Worm (Caenorhabditis elegans) whole organism, L2 larva: ENCODE data around the gene T24A6.16.

Experiments
- C34F6.9 ChIP-seq: fragments of 150-350 bp; optimal IDR thresholded peaks from 2 replicates; lab custom pipeline; 2014; ENCODE audit warnings: missing biosample characterization, missing genetic modification characterization
- F13H6.1 ChIP-seq: sonication (generic microtip); optimal IDR thresholded peaks from 2 replicates; lab custom pipeline; 2016; ENCODE audit warnings: missing genetic modification characterization, missing compliant biosample characterization
- R02D3.7 ChIP-seq: fragments of 150-350 bp; optimal IDR thresholded peaks from 2 replicates; lab custom pipeline; 2014; ENCODE audit warnings: missing biosample characterization, missing genetic modification characterization
- Y55F3AM.14 ChIP-seq: fragments of 200-800 bp; sonication (Bioruptor generic); optimal IDR thresholded peaks from 2 replicates; lab custom pipeline; 2018; ENCODE audit warnings: mild to moderate bottlenecking, missing genetic modification characterization, missing compliant biosample characterization
- ZK546.5 ChIP-seq: sonication (generic microtip); optimal IDR thresholded peaks from 2 replicates; lab custom pipeline; 2017; ENCODE audit warnings: missing biosample characterization, missing genetic modification characterization
- alr-1 ChIP-seq: fragments of 150-350 bp; optimal IDR thresholded peaks from 2 replicates; lab custom pipeline; 2014; ENCODE audit warnings: missing biosample characterization, missing genetic modification characterization
- ama-1 ChIP-seq: fragments of 150-350 bp; optimal IDR thresholded peaks from 2 replicates; lab custom pipeline; 2018; ENCODE audit warnings: inconsistent platforms
- ceh-16 ChIP-seq: fragments of 150-350 bp; optimal IDR thresholded peaks from 2 replicates; lab custom pipeline; 2014; ENCODE audit warnings: missing biosample characterization, missing genetic modification characterization
- ceh-82 ChIP-seq: fragments of 150-350 bp; optimal IDR thresholded peaks from 2 replicates; lab custom pipeline; 2014; ENCODE audit warnings: missing biosample characterization, missing genetic modification characterization
- crh-2 ChIP-seq: sonication (generic microtip); optimal IDR thresholded peaks from 2 replicates; lab custom pipeline; 2017; ENCODE audit warnings: missing biosample characterization, missing genetic modification characterization
- dmd-4 ChIP-seq: sonication (generic microtip); optimal IDR thresholded peaks from 2 replicates; lab custom pipeline; 2017; ENCODE audit warnings: missing biosample characterization, missing genetic modification characterization
- egl-27 ChIP-seq: sonication (generic microtip); optimal IDR thresholded peaks from 3 replicates; lab custom pipeline; 2017; ENCODE audit warnings: missing biosample characterization, missing genetic modification reagents, missing genetic modification characterization
- elt-1 ChIP-seq: fragments of 150-350 bp; optimal IDR thresholded peaks from 2 replicates; lab custom pipeline; 2014; ENCODE audit warnings: missing biosample characterization, missing genetic modification characterization
- fos-1 ChIP-seq: fragments of 150-350 bp; optimal IDR thresholded peaks from 2 replicates; lab custom pipeline; 2014; ENCODE audit warnings: missing biosample characterization, missing genetic modification characterization
- gmeb-1 ChIP-seq: fragments of 150-350 bp; optimal IDR thresholded peaks from 2 replicates; lab custom pipeline; 2014; ENCODE audit warnings: missing biosample characterization, missing genetic modification characterization
- lin-11 ChIP-seq: fragments of 150-350 bp; sonication (generic microtip); optimal IDR thresholded peaks from 2 replicates; lab custom pipeline; 2014; ENCODE audit warnings: missing biosample characterization, missing genetic modification characterization, inconsistent platforms, mixed read lengths
- lin-13 ChIP-seq: fragments of 150-350 bp; optimal IDR thresholded peaks from 2 replicates; lab custom pipeline; 2014; ENCODE audit warnings: missing biosample characterization, missing genetic modification reagents, missing genetic modification characterization
- lin-39 ChIP-seq: fragments of 150-350 bp; optimal IDR thresholded peaks from 2 replicates; lab custom pipeline; 2014; ENCODE audit warnings: missing biosample characterization, missing genetic modification reagents, missing genetic modification characterization
- lsy-2 ChIP-seq, 2 experiments: fragments of 150-350 bp in 1 of 2; sonication (generic microtip) in 1 of 2; optimal IDR thresholded peaks; 2 replicates each; lab custom pipeline; 2014 to 2017; ENCODE audit warnings: missing biosample characterization in 2 of 2, missing genetic modification characterization in 2 of 2
- mab-5 ChIP-seq: fragments of 150-350 bp; optimal IDR thresholded peaks from 2 replicates; lab custom pipeline; 2014; ENCODE audit warnings: missing biosample characterization, missing genetic modification characterization
- mbf-1 ChIP-seq: sonication (generic microtip); optimal IDR thresholded peaks from 2 replicates; lab custom pipeline; 2017; ENCODE audit warnings: missing biosample characterization, missing genetic modification characterization
- mdl-1 ChIP-seq, 2 experiments: fragments of 150-350 bp in 1 of 2; sonication (generic microtip) in 1 of 2; optimal IDR thresholded peaks; 2 replicates each; lab custom pipeline; 2017; ENCODE audit warnings: missing biosample characterization in 2 of 2, missing genetic modification characterization in 2 of 2
- nhr-10 ChIP-seq: sonication (generic microtip); optimal IDR thresholded peaks from 2 replicates; lab custom pipeline; 2017; ENCODE audit warnings: missing biosample characterization, missing genetic modification characterization
- nhr-11 ChIP-seq: fragments of 150-350 bp; optimal IDR thresholded peaks from 2 replicates; lab custom pipeline; 2014; ENCODE audit warnings: missing biosample characterization, missing genetic modification characterization
- nhr-12 ChIP-seq: fragments of 150-350 bp; optimal IDR thresholded peaks from 2 replicates; lab custom pipeline; 2014; ENCODE audit warnings: missing biosample characterization, missing genetic modification characterization
- nhr-129 ChIP-seq: fragments of 150-350 bp; optimal IDR thresholded peaks from 2 replicates; lab custom pipeline; 2014; ENCODE audit warnings: missing biosample characterization, missing genetic modification characterization
- nhr-21 ChIP-seq: fragments of 150-350 bp; optimal IDR thresholded peaks from 2 replicates; lab custom pipeline; 2014; ENCODE audit warnings: missing biosample characterization, missing genetic modification characterization
- nhr-23 ChIP-seq: fragments of 150-350 bp; optimal IDR thresholded peaks from 2 replicates; lab custom pipeline; 2014; ENCODE audit warnings: missing biosample characterization, missing genetic modification reagents, missing genetic modification characterization
- nhr-237 ChIP-seq: fragments of 150-350 bp; optimal IDR thresholded peaks from 2 replicates; lab custom pipeline; 2014; ENCODE audit warnings: missing biosample characterization, missing genetic modification characterization
- nhr-6 ChIP-seq: fragments of 150-350 bp; optimal IDR thresholded peaks from 2 replicates; lab custom pipeline; 2014; ENCODE audit warnings: missing biosample characterization, missing genetic modification characterization
- nhr-77 ChIP-seq: fragments of 150-350 bp; optimal IDR thresholded peaks from 2 replicates; lab custom pipeline; 2014; ENCODE audit warnings: missing biosample characterization, missing genetic modification characterization
- peb-1 ChIP-seq: fragments of 150-350 bp; optimal IDR thresholded peaks from 2 replicates; lab custom pipeline; 2014; ENCODE audit warnings: missing biosample characterization, missing genetic modification characterization
- sem-4 ChIP-seq: fragments of 150-350 bp; optimal IDR thresholded peaks from 2 replicates; lab custom pipeline; 2014; ENCODE audit warnings: missing biosample characterization, missing genetic modification reagents, missing genetic modification characterization
- skn-1 ChIP-seq: sonication (generic microtip); optimal IDR thresholded peaks from 2 replicates; lab custom pipeline; 2017; ENCODE audit warnings: missing biosample characterization, missing genetic modification characterization
- sma-9 ChIP-seq, 2 experiments: fragments of 150-350 bp in 1 of 2; sonication (generic microtip) in 1 of 2; optimal IDR thresholded peaks; 2 replicates each; lab custom pipeline; 2014 to 2016; ENCODE audit warnings: missing genetic modification characterization in 2 of 2, mild to moderate bottlenecking in 1 of 2, missing biosample characterization in 1 of 2, missing compliant biosample characterization in 1 of 2, missing genetic modification reagents in 1 of 2, moderate library complexity in 1 of 2
- snpc-4 ChIP-seq: fragments of 150-350 bp; optimal IDR thresholded peaks from 2 replicates; lab custom pipeline; 2014; ENCODE audit warnings: missing biosample characterization, missing genetic modification characterization
- unc-39 ChIP-seq: fragments of 150-350 bp; optimal IDR thresholded peaks from 2 replicates; lab custom pipeline; 2014; ENCODE audit warnings: missing biosample characterization, missing genetic modification characterization
- unc-55 ChIP-seq: fragments of 150-350 bp; sonication (generic microtip); optimal IDR thresholded peaks from 3 replicates; lab custom pipeline; 2014; ENCODE audit warnings: missing biosample characterization, missing genetic modification reagents, missing genetic modification characterization
- unc-62 ChIP-seq: fragments of 150-350 bp; optimal IDR thresholded peaks from 2 replicates; lab custom pipeline; 2014; ENCODE audit warnings: missing biosample characterization, missing genetic modification reagents, missing genetic modification characterization
- zag-1 ChIP-seq: fragments of 150-350 bp; optimal IDR thresholded peaks from 2 replicates; lab custom pipeline; 2014; ENCODE audit warnings: missing biosample characterization, missing genetic modification characterization
- ztf-1 ChIP-seq: fragments of 200-800 bp; sonication (Bioruptor generic); conservative IDR thresholded peaks from 2 replicates; pipeline ENCODE4 v1.3.6; 2022; ENCODE audit warnings: missing genetic modification characterization, missing compliant biosample characterization
- ztf-11 ChIP-seq: sonication (generic microtip); optimal IDR thresholded peaks from 2 replicates; lab custom pipeline; 2017; ENCODE audit warnings: missing biosample characterization, missing genetic modification characterization
- ztf-4 ChIP-seq: fragments of 150-350 bp; optimal IDR thresholded peaks from 2 replicates; lab custom pipeline; 2014; ENCODE audit warnings: missing biosample characterization, missing genetic modification characterization

The T24A6.16 gene

DNA sequence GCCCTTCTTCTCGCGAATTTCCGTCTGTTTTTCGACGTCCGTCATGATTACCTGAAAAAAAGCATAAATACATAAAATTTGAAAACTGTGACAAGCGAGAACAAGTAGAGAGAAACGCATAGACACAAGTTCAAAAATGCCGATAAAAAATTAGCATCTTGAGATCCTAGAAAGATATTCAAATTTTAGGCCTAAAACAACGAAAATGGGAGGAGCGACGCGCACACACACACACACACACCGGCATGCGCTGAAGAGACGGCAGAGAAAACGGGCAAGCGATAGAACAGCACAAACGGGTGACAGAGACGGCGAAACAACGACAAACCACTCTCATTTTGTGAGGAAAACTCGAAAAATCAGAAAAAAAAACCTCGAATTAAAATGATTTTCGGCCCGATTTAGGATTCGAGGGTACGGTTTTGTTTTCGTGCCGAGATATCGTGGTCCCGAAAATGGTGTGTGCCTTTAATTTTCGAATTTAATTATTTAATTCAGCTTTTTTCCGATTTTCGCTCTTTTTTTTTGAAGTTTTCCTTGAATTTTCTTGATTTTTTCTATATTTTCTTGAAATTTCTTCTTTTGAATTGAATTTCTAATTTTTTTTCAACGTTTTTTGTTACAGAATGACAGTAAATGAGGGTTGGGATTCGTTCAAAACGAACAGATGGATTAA, 23.4 kb upstream of the T24A6.16 start, which contains the start of the genes rpl-11.1 and T22F3.2:
rpl-11.1 (minus strand) TSS at position 51 of the 676 bp plus-strand sequence.
T22F3.2 (plus strand) TSS at position 626 of the 676 bp plus-strand sequence.
- TF ChIP-seq lin-39 (tag; lab: Kevin White, UChicago) (no peak), skn-1 (tag; lab: Kevin White, UChicago) (no peak), fos-1 (tag; lab: Kevin White, UChicago) (no peak), unc-55 (GFP tag; lab: Kevin White, UChicago) (peak; percentile 42), nhr-237 (no peak), ztf-1 (GFP tag; lab: Robert Waterston, UW) (no peak), nhr-11 (tag; lab: Kevin White, UChicago) (no peak), ztf-4 (tag; lab: Kevin White, UChicago) (no peak), mdl-1 (tag; optimal IDR thresholded peaks at IDR 0.05; lab: Kevin White, UChicago) (no peak), snpc-4 (tag; lab: Kevin White, UChicago) (no peak), mbf-1 (tag; lab: Kevin White, UChicago) (no peak), R02D3.7 (tag; lab: Kevin White, UChicago) (no peak), nhr-23 (tag; lab: Kevin White, UChicago) (no peak), nhr-12 (tag; lab: Kevin White, UChicago) (no peak), sem-4 (tag; lab: Kevin White, UChicago) (no peak), ZK546.5 (tag; lab: Kevin White, UChicago) (no peak), lsy-2 (tag; optimal IDR thresholded peaks at IDR 0.05; lab: Kevin White, UChicago) (peak in 1 of 2 experiments; percentile 27), lin-13 (GFP tag; lab: Kevin White, UChicago) (no peak), nhr-129 (tag; lab: Kevin White, UChicago) (peak; percentile 34), ztf-11 (no peak), egl-27 (tag; lab: Kevin White, UChicago) (no peak), nhr-6 (tag; lab: Kevin White, UChicago) (no peak), peb-1 (tag; lab: Kevin White, UChicago) (no peak), mab-5 (no peak), gmeb-1 (no peak), ceh-16 (tag; lab: Kevin White, UChicago) (no peak), nhr-21 (no peak), sma-9 (GFP tag; optimal IDR thresholded peaks at IDR 0.05; lab: Kevin White, UChicago) (peak; percentile 6), sma-9 (tag; optimal IDR thresholded peaks at IDR 0.05; lab: Kevin White, UChicago) (no peak), nhr-10 (tag; lab: Kevin White, UChicago) (no peak), elt-1 (tag; lab: Kevin White, UChicago) (no peak), zag-1 (tag; lab: Kevin White, UChicago) (no peak), dmd-4 (tag; lab: Kevin White, UChicago) (no peak), nhr-77 (no peak), F13H6.1 (tag; lab: Kevin White, UChicago) (no peak), lin-11 (tag; lab: Kevin White, UChicago) (no peak), crh-2 (tag; lab: Kevin White, UChicago) (no peak), C34F6.9 (tag; lab: Kevin White, UChicago) (peak; percentile 40)

DNA sequence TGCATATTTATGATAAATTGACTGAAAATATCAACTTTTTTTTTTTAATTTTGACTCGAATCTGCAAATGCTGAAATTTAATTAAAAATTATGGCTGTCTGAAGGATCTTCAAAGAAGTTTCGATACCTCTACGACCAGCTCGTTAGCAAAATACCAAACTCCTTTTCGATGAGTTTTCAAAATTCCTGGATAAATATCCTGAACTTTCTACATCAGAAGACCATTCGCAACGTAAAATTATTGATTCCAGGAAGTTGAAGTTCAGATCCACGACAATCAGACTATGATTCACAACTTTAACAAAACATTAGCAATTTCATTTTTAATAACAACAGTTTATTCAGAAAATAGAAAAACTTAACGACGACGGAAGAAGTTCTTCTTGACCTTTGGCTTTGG, 22.3 kb upstream of the T24A6.16 start:
- TF ChIP-seq ceh-16 (tag; lab: Kevin White, UChicago), result no peak
- TF ChIP-seq fos-1 (tag; lab: Kevin White, UChicago), result no peak
- TF ChIP-seq unc-55 (GFP tag; lab: Kevin White, UChicago), result no peak
- TF ChIP-seq C34F6.9 (tag; lab: Kevin White, UChicago), result no peak
- no peak for TF ChIP-seq Y55F3AM.14
- no peak for TF ChIP-seq unc-39 (tag; lab: Kevin White, UChicago)
- TF ChIP-seq unc-62, result no peak
- no peak for TF ChIP-seq ztf-1 (GFP tag; lab: Robert Waterston, UW)
- no peak for TF ChIP-seq skn-1 (tag; lab: Kevin White, UChicago)

DNA sequence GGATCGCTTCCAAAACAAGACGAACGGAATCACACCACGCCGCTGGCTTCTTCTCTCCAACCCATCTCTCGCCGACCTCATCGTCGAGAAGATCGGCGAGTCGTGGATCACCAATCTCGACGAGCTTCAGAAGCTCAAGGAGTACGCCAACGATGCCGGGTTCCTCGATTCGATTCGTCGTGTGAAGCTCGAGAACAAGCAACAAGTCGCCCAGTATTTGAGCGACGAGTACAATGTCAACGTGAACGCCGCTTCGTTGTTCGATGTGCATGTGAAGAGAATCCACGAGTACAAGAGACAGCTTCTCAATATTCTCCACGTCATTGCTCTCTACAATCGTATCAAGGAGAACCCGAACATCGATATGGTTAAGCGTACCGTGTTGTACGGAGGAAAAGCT, 20.9 kb upstream of the T24A6.16 start:
- TF ChIP-seq nhr-237, result no peak
- TF ChIP-seq fos-1 (tag; lab: Kevin White, UChicago), result no peak
- TF ChIP-seq unc-55 (GFP tag; lab: Kevin White, UChicago), result no peak
- no peak for TF ChIP-seq ztf-11
- TF ChIP-seq sma-9 (GFP tag; optimal IDR thresholded peaks at IDR 0.05; lab: Kevin White, UChicago), result no peak
- TF ChIP-seq sma-9 (tag; optimal IDR thresholded peaks at IDR 0.05; lab: Kevin White, UChicago), result no peak
- no peak for TF ChIP-seq lin-39 (tag; lab: Kevin White, UChicago)
- TF ChIP-seq zag-1 (tag; lab: Kevin White, UChicago), result no peak
- TF ChIP-seq ceh-82 (tag; lab: Kevin White, UChicago), result no peak
- TF ChIP-seq C34F6.9 (tag; lab: Kevin White, UChicago), result no peak
- TF ChIP-seq skn-1 (tag; lab: Kevin White, UChicago), result no peak
- no peak for TF ChIP-seq ama-1 (lab: Kevin White, UChicago)
- no peak for TF ChIP-seq nhr-10 (tag; lab: Kevin White, UChicago)
- TF ChIP-seq snpc-4 (tag; lab: Kevin White, UChicago), result no peak
- TF ChIP-seq ztf-4 (tag; lab: Kevin White, UChicago), result no peak
- TF ChIP-seq alr-1 (tag; lab: Kevin White, UChicago), result no peak
- no peak for TF ChIP-seq Y55F3AM.14
- TF ChIP-seq mab-5, result no peak
- TF ChIP-seq lin-11 (tag; lab: Kevin White, UChicago), result no peak
- no peak for TF ChIP-seq lin-13 (GFP tag; lab: Kevin White, UChicago)
